Fruit fly (Drosophila melanogaster) Kc167 (cell line): Measurements from ENCODE around the gene CG16888.

Source experiments
- Myc ChIP-seq: fragments of >200 bp; optimal IDR thresholded peaks from 2 replicates; lab custom pipeline; 2017; ENCODE audit warnings: missing external identifiers
- Sin3A ChIP-seq: fragments of >200 bp; optimal IDR thresholded peaks from 2 replicates; lab custom pipeline; 2018; ENCODE audit warnings: missing external identifiers
- h ChIP-seq: fragments of >200 bp; optimal IDR thresholded peaks from 3 replicates; lab custom pipeline; 2018; ENCODE audit warnings: missing external identifiers
- insv ChIP-seq: fragments of >200 bp; optimal IDR thresholded peaks from 3 replicates; lab custom pipeline; 2018; ENCODE audit warnings: missing external identifiers
- psq ChIP-seq: fragments of >200 bp; optimal IDR thresholded peaks from 2 replicates; lab custom pipeline; 2017; ENCODE audit warnings: missing external identifiers

dm6 chr2L:13793405-13793804, 19.7 kb downstream of the CG16888 start, which contains the start of gene Sec71:
- TF ChIP-seq h (lab: Kevin White, UChicago), result no peak
- no peak for TF ChIP-seq psq
- no peak for TF ChIP-seq Sin3A (lab: Kevin White, UChicago)
- TF ChIP-seq insv (lab: Kevin White, UChicago), result no peak
- no peak for TF ChIP-seq Myc (lab: Kevin White, UChicago)
